Worm (Caenorhabditis elegans) whole organism, L1 larva: ENCODE results near the gene C34C12.7.

Source experiments
- alr-1 ChIP-seq: fragments of 200-800 bp; sonication (Bioruptor generic); optimal IDR thresholded peaks from 2 replicates; lab custom pipeline; 2018; ENCODE audit warnings: borderline replicate concordance, mild to moderate bottlenecking, missing genetic modification characterization, missing compliant biosample characterization
- aly-2 ChIP-seq: fragments of 150-350 bp; optimal IDR thresholded peaks from 2 replicates; lab custom pipeline; 2014; ENCODE audit warnings: missing biosample characterization, missing genetic modification characterization
- blmp-1 ChIP-seq: fragments of 150-350 bp; optimal IDR thresholded peaks from 2 replicates; lab custom pipeline; 2014; ENCODE audit warnings: missing biosample characterization, missing genetic modification characterization
- ceh-82 ChIP-seq, 3 experiments: fragments of 150-350 bp in 1 of 3; sonication (generic microtip) in 2 of 3; optimal IDR thresholded peaks; 2 replicates each; lab custom pipeline; 2014 to 2017; ENCODE audit warnings: missing biosample characterization in 3 of 3, missing genetic modification characterization in 3 of 3
- elt-2 ChIP-seq: sonication (generic microtip); optimal IDR thresholded peaks from 2 replicates; lab custom pipeline; 2016; ENCODE audit warnings: missing genetic modification characterization, mild to moderate bottlenecking, inconsistent platforms, missing compliant biosample characterization, missing genetic modification reagents
- elt-3 ChIP-seq, 6 experiments: fragments of 150-350 bp in 1 of 6; sonication (generic microtip); optimal IDR thresholded peaks; 2 replicates each; lab custom pipeline; 2017 to 2018; ENCODE audit warnings: missing biosample characterization in 6 of 6, missing genetic modification characterization in 6 of 6, inconsistent platforms in 1 of 6
- fkh-8 ChIP-seq: sonication (generic microtip); optimal IDR thresholded peaks from 2 replicates; lab custom pipeline; 2016; ENCODE audit warnings: mild to moderate bottlenecking, missing genetic modification characterization, missing compliant biosample characterization
- grh-1 ChIP-seq: fragments of 200-800 bp; sonication (Bioruptor generic); IDR thresholded peaks from 2 replicates; pipeline ENCODE4 v1.3.6; 2022; ENCODE audit warnings: missing genetic modification reagents, missing genetic modification characterization, missing compliant biosample characterization
- hlh-4 ChIP-seq: sonication (generic microtip); optimal IDR thresholded peaks from 2 replicates; lab custom pipeline; 2016; ENCODE audit warnings: mild to moderate bottlenecking, missing genetic modification characterization, missing compliant biosample characterization
- hpl-2 ChIP-seq: fragments of 150-350 bp; optimal IDR thresholded peaks from 2 replicates; lab custom pipeline; 2014; ENCODE audit warnings: missing biosample characterization, missing genetic modification reagents, missing genetic modification characterization
- isw-1 ChIP-seq: fragments of 200-800 bp; sonication (Bioruptor generic); IDR thresholded peaks from 2 replicates; pipeline ENCODE4 v1.3.6; 2022; ENCODE audit warnings: missing genetic modification characterization, missing compliant biosample characterization
- lin-13 ChIP-seq: fragments of 150-350 bp; optimal IDR thresholded peaks from 2 replicates; lab custom pipeline; 2014; ENCODE audit warnings: missing biosample characterization, missing genetic modification reagents, missing genetic modification characterization
- lin-14 ChIP-seq: fragments of 200-800 bp; sonication (Bioruptor generic); optimal IDR thresholded peaks from 2 replicates; lab custom pipeline; 2018; ENCODE audit warnings: mild to moderate bottlenecking, missing genetic modification characterization, moderate library complexity, missing compliant biosample characterization
- lin-15B ChIP-seq: fragments of 150-350 bp; sonication (generic microtip); optimal IDR thresholded peaks from 3 replicates; lab custom pipeline; 2014; ENCODE audit warnings: missing biosample characterization, missing genetic modification characterization
- lin-35 ChIP-seq, 2 experiments: fragments of 150-350 bp; optimal IDR thresholded peaks; 2 replicates each; lab custom pipeline; 2014; ENCODE audit warnings: missing biosample characterization in 2 of 2, missing genetic modification characterization in 2 of 2, missing genetic modification reagents in 2 of 2
- lin-39 ChIP-seq: fragments of 150-350 bp; optimal IDR thresholded peaks from 2 replicates; lab custom pipeline; 2014; ENCODE audit warnings: missing biosample characterization, missing genetic modification reagents, missing genetic modification characterization
- lsy-2 ChIP-seq, 2 experiments: fragments of 150-350 bp; optimal IDR thresholded peaks; 2 replicates each; lab custom pipeline; 2014; ENCODE audit warnings: missing biosample characterization in 2 of 2, missing genetic modification characterization in 2 of 2
- mab-9 ChIP-seq: fragments of 200-800 bp; sonication (Bioruptor generic); IDR thresholded peaks from 2 replicates; pipeline ENCODE4 v1.3.6; 2022; ENCODE audit warnings: missing genetic modification reagents, missing genetic modification characterization, missing compliant biosample characterization
- mdl-1 ChIP-seq, 2 experiments: fragments of 150-350 bp; optimal IDR thresholded peaks; 2 replicates each; lab custom pipeline; 2014 to 2017; ENCODE audit warnings: missing biosample characterization in 2 of 2, missing genetic modification characterization in 2 of 2, inconsistent platforms in 1 of 2
- mef-2 ChIP-seq: fragments of 150-350 bp; optimal IDR thresholded peaks from 2 replicates; lab custom pipeline; 2014; ENCODE audit warnings: missing biosample characterization, missing genetic modification characterization
- nhr-19 ChIP-seq: fragments of 200-800 bp; sonication (Bioruptor generic); conservative IDR thresholded peaks from 2 replicates; pipeline ENCODE4 v1.3.6; 2022; ENCODE audit warnings: missing genetic modification characterization, missing compliant biosample characterization
- nhr-20 ChIP-seq: sonication (generic microtip); optimal IDR thresholded peaks from 2 replicates; lab custom pipeline; 2016; ENCODE audit warnings: mild to moderate bottlenecking, missing genetic modification characterization, missing compliant biosample characterization
- nhr-28 ChIP-seq: fragments of 150-350 bp; optimal IDR thresholded peaks from 2 replicates; lab custom pipeline; 2014; ENCODE audit warnings: missing biosample characterization, missing genetic modification characterization
- nhr-47 ChIP-seq: sonication (generic microtip); optimal IDR thresholded peaks from 2 replicates; lab custom pipeline; 2016; ENCODE audit warnings: mild to moderate bottlenecking, missing genetic modification characterization, moderate library complexity, missing compliant biosample characterization
- nhr-71 ChIP-seq: sonication (generic microtip); optimal IDR thresholded peaks from 2 replicates; lab custom pipeline; 2016; ENCODE audit warnings: mild to moderate bottlenecking, missing genetic modification characterization, moderate library complexity, missing compliant biosample characterization
- nhr-76 ChIP-seq: sonication (generic microtip); optimal IDR thresholded peaks from 2 replicates; lab custom pipeline; 2017; ENCODE audit warnings: missing biosample characterization, missing genetic modification characterization
- nhr-84 ChIP-seq: sonication (generic microtip); optimal IDR thresholded peaks from 2 replicates; lab custom pipeline; 2017; ENCODE audit warnings: missing biosample characterization, missing genetic modification characterization
- nhr-85 ChIP-seq: sonication (generic microtip); peaks from one replicate; lab custom pipeline; 2016; ENCODE audit warnings: missing genetic modification characterization, inconsistent platforms, missing compliant biosample characterization
- nhr-90 ChIP-seq: sonication (generic microtip); optimal IDR thresholded peaks from 2 replicates; lab custom pipeline; 2016; ENCODE audit warnings: mild to moderate bottlenecking, missing genetic modification characterization, missing compliant biosample characterization; ENCODE audit not compliant: poor library complexity
- pqm-1 ChIP-seq: sonication (generic microtip); optimal IDR thresholded peaks from 3 replicates; lab custom pipeline; 2017; ENCODE audit warnings: missing biosample characterization, missing genetic modification characterization
- rnt-1 ChIP-seq: sonication (generic microtip); optimal IDR thresholded peaks from 2 replicates; lab custom pipeline; 2016; ENCODE audit warnings: mild to moderate bottlenecking, missing genetic modification characterization, moderate library complexity, missing compliant biosample characterization
- tbx-2 ChIP-seq: sonication (generic microtip); optimal IDR thresholded peaks from 2 replicates; lab custom pipeline; 2016; ENCODE audit warnings: missing genetic modification characterization, missing compliant biosample characterization
- tlp-1 ChIP-seq: fragments of 150-350 bp; optimal IDR thresholded peaks from 2 replicates; lab custom pipeline; 2014; ENCODE audit warnings: missing biosample characterization, missing genetic modification characterization
- unc-130 ChIP-seq: fragments of 150-350 bp; optimal IDR thresholded peaks from 2 replicates; lab custom pipeline; 2017; ENCODE audit warnings: missing biosample characterization, missing genetic modification characterization, inconsistent platforms
- unc-30 ChIP-seq: sonication (generic microtip); optimal IDR thresholded peaks from 2 replicates; lab custom pipeline; 2017; ENCODE audit warnings: missing biosample characterization, missing genetic modification characterization
- unc-98 ChIP-seq: fragments of 200-800 bp; sonication (Bioruptor generic); IDR thresholded peaks from 2 replicates; pipeline ENCODE4 v1.3.6; 2022; ENCODE audit warnings: missing genetic modification characterization, missing compliant biosample characterization
- zag-1 ChIP-seq: fragments of 150-350 bp; optimal IDR thresholded peaks from 2 replicates; lab custom pipeline; 2014; ENCODE audit warnings: missing biosample characterization, missing genetic modification characterization
- ztf-11 ChIP-seq, 2 experiments: sonication (generic microtip); optimal IDR thresholded peaks; 2 replicates each; lab custom pipeline; 2016 to 2017; ENCODE audit warnings: missing genetic modification characterization in 2 of 2, missing biosample characterization in 1 of 2, missing compliant biosample characterization in 1 of 2
- ztf-4 ChIP-seq: fragments of 150-350 bp; optimal IDR thresholded peaks from 2 replicates; lab custom pipeline; 2014; ENCODE audit warnings: missing biosample characterization, missing genetic modification characterization

Gene C34C12.7

ce11 chrIII:3437139-3437538, 51.0 kb downstream of the C34C12.7 start:
- TF ChIP-seq elt-2 (tag; lab: Kevin White, UChicago), result no peak
- TF ChIP-seq mdl-1 (tag; optimal IDR thresholded peaks at IDR 0.05; lab: Kevin White, UChicago), result no peak
- peak in 1 of 3 experiments; percentile 1 for TF ChIP-seq ceh-82 (tag; optimal IDR thresholded peaks at IDR 0.05; lab: Kevin White, UChicago)
- TF ChIP-seq lsy-2 (tag; optimal IDR thresholded peaks at IDR 0.05; lab: Kevin White, UChicago), result no peak
- TF ChIP-seq nhr-19 (GFP tag; lab: Robert Waterston, UW), result no peak
- TF ChIP-seq ztf-11 (tag; optimal IDR thresholded peaks at IDR 0.05; lab: Kevin White, UChicago), result no peak
- TF ChIP-seq unc-130 (tag; lab: Kevin White, UChicago), result no peak
- TF ChIP-seq elt-3 (tag; optimal IDR thresholded peaks at IDR 0.05; lab: Kevin White, UChicago), result no peak
- no peak for TF ChIP-seq nhr-76 (tag; lab: Kevin White, UChicago)
- TF ChIP-seq isw-1 (GFP tag; lab: Robert Waterston, UW), result no peak
- TF ChIP-seq unc-98 (GFP tag; lab: Robert Waterston, UW), result no peak
- TF ChIP-seq mab-9, result no peak
- no peak for TF ChIP-seq ztf-4 (tag; lab: Kevin White, UChicago)
- TF ChIP-seq fkh-8 (tag; lab: Kevin White, UChicago), result no peak
- no peak for TF ChIP-seq hpl-2 (GFP tag; lab: Kevin White, UChicago)
- no peak for TF ChIP-seq aly-2 (tag; lab: Kevin White, UChicago)
- TF ChIP-seq tlp-1 (tag; lab: Kevin White, UChicago), result no peak
- TF ChIP-seq hlh-4 (tag; lab: Kevin White, UChicago), result no peak
- TF ChIP-seq lin-13 (GFP tag; lab: Kevin White, UChicago), result no peak
- peak; percentile 3 for TF ChIP-seq nhr-71 (tag; lab: Kevin White, UChicago)
- no peak for TF ChIP-seq lin-39 (tag; lab: Kevin White, UChicago)
- no peak for TF ChIP-seq lin-15B (tag; lab: Kevin White, UChicago)
- TF ChIP-seq nhr-28 (tag; lab: Kevin White, UChicago), result no peak
- no peak for TF ChIP-seq alr-1 (tag; lab: Kevin White, UChicago)
- no peak for TF ChIP-seq mef-2
- TF ChIP-seq tbx-2 (tag; lab: Kevin White, UChicago), result no peak
- TF ChIP-seq lin-14 (GFP tag; lab: Kevin White, UChicago), result peak; percentile 89
- no peak for TF ChIP-seq unc-30 (tag; lab: Kevin White, UChicago)
- peak; percentile 53 for TF ChIP-seq nhr-85
- TF ChIP-seq rnt-1 (tag; lab: Kevin White, UChicago), result no peak
- no peak for TF ChIP-seq pqm-1
- no peak for TF ChIP-seq zag-1
- peak; percentile 29 for TF ChIP-seq blmp-1
- TF ChIP-seq nhr-84 (tag; lab: Kevin White, UChicago), result no peak
- TF ChIP-seq lin-35 (GFP tag; optimal IDR thresholded peaks at IDR 0.05; lab: Kevin White, UChicago), result no peak

ce11 chrIII:3435152-3435551, 53.0 kb downstream of the C34C12.7 start:
- TF ChIP-seq nhr-71 (tag; lab: Kevin White, UChicago), result peak; percentile 41
- no peak for TF ChIP-seq fkh-8 (tag; lab: Kevin White, UChicago)
- peak; percentile 83 for TF ChIP-seq nhr-85
- TF ChIP-seq nhr-90, result peak; percentile 0
- peak; percentile 70 for TF ChIP-seq blmp-1
- no peak for TF ChIP-seq grh-1 (GFP tag; lab: Robert Waterston, UW)
- peak; percentile 46 for TF ChIP-seq elt-2 (tag; lab: Kevin White, UChicago)
- TF ChIP-seq nhr-20 (tag; lab: Kevin White, UChicago), result peak; percentile 34
- peak in 5 of 6 experiments; percentile 37 to 92 (median 44) for TF ChIP-seq elt-3 (tag; optimal IDR thresholded peaks at IDR 0.05; lab: Kevin White, UChicago)
- TF ChIP-seq nhr-47 (tag; lab: Kevin White, UChicago), result no peak
- peak; percentile 53 for TF ChIP-seq lin-14 (GFP tag; lab: Kevin White, UChicago)
